Fruit fly (Drosophila melanogaster): ENCODE data around the gene Oseg4.
A peak's percentile ranks its signal among the peaks of the same experiment; 100 is the strongest.

The Oseg4 gene

dm6 chr3L:1737898-1738322, 2.3 kb upstream of the Oseg4 start, which contains the start of gene PIG-Wb (continued):
- TF ChIP-seq Hr78 (GFP tag; optimal IDR thresholded peaks at IDR 0.05) (no peak), sd (tag; optimal IDR thresholded peaks at IDR 0.05) (peak; percentile 98), CG12769 (tag; optimal IDR thresholded peaks at IDR 0.05) (peak; percentile 50), GATAe (GFP tag; conservative IDR thresholded peaks at IDR 0.05) (peak; percentile 76; the same call in 1 of the 2 replicates), dmrt99B (tag; optimal IDR thresholded peaks at IDR 0.05) (peak; percentile 24), seq (GFP tag; IDR thresholded peaks at IDR 0.05) (0 out of 2 replicates have a peak, but pooled peaks have one; percentile 21), grn (GFP tag; optimal IDR thresholded peaks at IDR 0.05) (peak; percentile 93), CG7839 (tag; optimal IDR thresholded peaks at IDR 0.05) (peak; percentile 1), CG11456 (GFP tag; IDR thresholded peaks at IDR 0.05) (0 out of 3 replicates have a peak, but pooled peaks have one; percentile 15), sug (tag; optimal IDR thresholded peaks at IDR 0.05) (peak; percentile 79), CG4424 (GFP tag; optimal IDR thresholded peaks at IDR 0.05) (no peak), trh (GFP tag; optimal IDR thresholded peaks at IDR 0.05) (no peak), CG6854 (GFP tag; optimal IDR thresholded peaks at IDR 0.05) (peak; percentile 55), CG15514 (GFP tag; optimal IDR thresholded peaks at IDR 0.05) (no peak), CHES-1-like (GFP tag; optimal IDR thresholded peaks at IDR 0.05) (no peak), Mrtf (GFP tag; IDR thresholded peaks at IDR 0.05) (no peak), CG7556 (GFP tag; optimal IDR thresholded peaks at IDR 0.05) (no peak), CG6813 (GFP tag; optimal IDR thresholded peaks at IDR 0.05) (no peak), unc-4 (GFP tag; IDR thresholded peaks at IDR 0.05; ENCODE audit: partially characterized antibody) (no peak), Dll (GFP tag; IDR thresholded peaks at IDR 0.05; ENCODE audit: partially characterized antibody) (no peak), HLH3B (GFP tag; IDR thresholded peaks at IDR 0.05) (no peak), CG5180 (GFP tag; optimal IDR thresholded peaks at IDR 0.05) (peak; percentile 1), CG8924 (tag; optimal IDR thresholded peaks at IDR 0.05) (peak; percentile 7), CG17328 (GFP tag; IDR thresholded peaks at IDR 0.05) (no peak), odd (GFP tag; optimal IDR thresholded peaks at IDR 0.05) (peak; percentile 2), Pdp1 (GFP tag; optimal IDR thresholded peaks at IDR 0.05) (peak in 1 of 2 experiments; percentile 15), jumu (GFP tag; optimal IDR thresholded peaks at IDR 0.05) (no peak), CG32532 (GFP tag; IDR thresholded peaks at IDR 0.05) (no peak), Med (GFP tag) (peak; percentile 45), Bteb2 (GFP tag; optimal IDR thresholded peaks at IDR 0.05) (no peak), nom (GFP tag; optimal IDR thresholded peaks at IDR 0.05) (no peak), Ets65A (GFP tag) (no peak), Nf-YC (tag; optimal IDR thresholded peaks at IDR 0.05) (no peak), MTF-1 (GFP tag; optimal IDR thresholded peaks at IDR 0.05; ENCODE audit: borderline replicate concordance) (no peak), Hmr (GFP tag; optimal IDR thresholded peaks at IDR 0.05) (peak; percentile 49), nau (GFP tag; optimal IDR thresholded peaks at IDR 0.05) (peak; percentile 22), Ravus (GFP tag; IDR thresholded peaks at IDR 0.05) (no peak), CG1647 (GFP tag; optimal IDR thresholded peaks at IDR 0.05) (no peak), HmgD (GFP tag; optimal IDR thresholded peaks at IDR 0.05) (no peak), CG17829 (tag; optimal IDR thresholded peaks at IDR 0.05) (no peak), CG7745 (tag; optimal IDR thresholded peaks at IDR 0.05) (no peak), lilli (GFP tag; optimal IDR thresholded peaks at IDR 0.05) (no peak), h (optimal IDR thresholded peaks at IDR 0.05) (no peak), tap (tag; optimal IDR thresholded peaks at IDR 0.05) (peak; percentile 20), row (GFP tag; IDR thresholded peaks at IDR 0.05) (peak; percentile 34; the same call in 2 of the 3 replicates), CG3065 (GFP tag; optimal IDR thresholded peaks at IDR 0.05) (no peak), gt (GFP tag; IDR thresholded peaks at IDR 0.05) (no peak), Hr51 (GFP tag; optimal IDR thresholded peaks at IDR 0.05) (peak in 1 of 2 experiments; percentile 26), bcd (GFP tag; optimal IDR thresholded peaks at IDR 0.05) (no peak), CG18619 (GFP tag; optimal IDR thresholded peaks at IDR 0.05) (no peak), CTCF (GFP tag; optimal IDR thresholded peaks at IDR 0.05) (no peak)
